Worm (Caenorhabditis elegans): Measurements from ENCODE around the gene F22F4.9.

- no peak for TF ChIP-seq snpc-4 (tag; optimal IDR thresholded peaks at IDR 0.05)
- TF ChIP-seq alr-1 (tag; optimal IDR thresholded peaks at IDR 0.05): no peak
- no peak for TF ChIP-seq nhr-77 (tag; optimal IDR thresholded peaks at IDR 0.05)
- no peak for TF ChIP-seq nhr-6 (tag; optimal IDR thresholded peaks at IDR 0.05)
- TF ChIP-seq mdl-1 (tag; optimal IDR thresholded peaks at IDR 0.05): no peak
- no peak for TF ChIP-seq egl-27 (tag; optimal IDR thresholded peaks at IDR 0.05)
- TF ChIP-seq fos-1 (tag; optimal IDR thresholded peaks at IDR 0.05): peak; percentile 24
- TF ChIP-seq R02D3.7 (tag; optimal IDR thresholded peaks at IDR 0.05): no peak
- TF ChIP-seq lin-39 (tag; optimal IDR thresholded peaks at IDR 0.05): no peak
- no peak for TF ChIP-seq ama-1 (optimal IDR thresholded peaks at IDR 0.05)
- no peak for TF ChIP-seq ztf-4 (tag; optimal IDR thresholded peaks at IDR 0.05)
- no peak for TF ChIP-seq nhr-237 (tag; optimal IDR thresholded peaks at IDR 0.05)
These were observed 13.6 kb downstream of the F22F4.9 start for ce11 chrX:5985720-5986119.
